Fruit fly (Drosophila melanogaster) whole organism, pupa: ENCODE measurements around the gene CG32365.

Experiments
- CG13204 ChIP-seq: fragments of 200-800 bp; sonication (Bioruptor generic); optimal IDR thresholded peaks from 2 replicates; lab custom pipeline; 2018; ENCODE audit warnings: missing biosample characterization, mild to moderate bottlenecking, missing genetic modification characterization, moderate library complexity
- CG32121 ChIP-seq: fragments of 200-800 bp; sonication (Bioruptor generic); IDR thresholded peaks from 2 replicates; pipeline ENCODE4 v1.3.6; 2022; ENCODE audit warnings: missing biosample characterization, missing genetic modification characterization
- CG34367 ChIP-seq: fragments of 200-800 bp; sonication (Bioruptor generic); optimal IDR thresholded peaks from 2 replicates; lab custom pipeline; 2018; ENCODE audit warnings: missing biosample characterization, mild to moderate bottlenecking, missing genetic modification characterization
- CG4496 ChIP-seq: fragments of 200-800 bp; sonication (Bioruptor generic); IDR thresholded peaks from 3 replicates; pipeline ENCODE4 v1.3.6; 2022; ENCODE audit warnings: missing biosample characterization, missing genetic modification characterization
- CG9948 ChIP-seq: fragments of 200-800 bp; sonication (Bioruptor generic); optimal IDR thresholded peaks from 2 replicates; lab custom pipeline; 2018; ENCODE audit warnings: missing biosample characterization, mild to moderate bottlenecking, missing genetic modification characterization, moderate library complexity
- D1 ChIP-seq: fragments of 200-800 bp; sonication (Bioruptor generic); optimal IDR thresholded peaks from 2 replicates; lab custom pipeline; 2018; ENCODE audit warnings: missing biosample characterization, mild to moderate bottlenecking, missing genetic modification characterization, moderate library complexity
- EcR ChIP-seq: fragments of 200-800 bp; sonication (Bioruptor generic); optimal IDR thresholded peaks from 3 replicates; lab custom pipeline; 2019; ENCODE audit warnings: missing biosample characterization, missing genetic modification characterization, mild to moderate bottlenecking, moderate library complexity, missing genetic modification reagents
- Ets98B ChIP-seq: fragments of 200-800 bp; sonication (Bioruptor generic); IDR thresholded peaks from 2 replicates; pipeline ENCODE4 v1.3.6; 2022; ENCODE audit warnings: missing biosample characterization, missing genetic modification characterization
- Pif1B ChIP-seq: fragments of 200-800 bp; sonication (Bioruptor generic); optimal IDR thresholded peaks from 3 replicates; lab custom pipeline; 2016; ENCODE audit warnings: missing biosample characterization, missing genetic modification characterization
- gl ChIP-seq: fragments of 200-800 bp; sonication (Bioruptor generic); optimal IDR thresholded peaks from 2 replicates; lab custom pipeline; 2018; ENCODE audit warnings: missing biosample characterization, mild to moderate bottlenecking, missing genetic modification characterization

DNA sequence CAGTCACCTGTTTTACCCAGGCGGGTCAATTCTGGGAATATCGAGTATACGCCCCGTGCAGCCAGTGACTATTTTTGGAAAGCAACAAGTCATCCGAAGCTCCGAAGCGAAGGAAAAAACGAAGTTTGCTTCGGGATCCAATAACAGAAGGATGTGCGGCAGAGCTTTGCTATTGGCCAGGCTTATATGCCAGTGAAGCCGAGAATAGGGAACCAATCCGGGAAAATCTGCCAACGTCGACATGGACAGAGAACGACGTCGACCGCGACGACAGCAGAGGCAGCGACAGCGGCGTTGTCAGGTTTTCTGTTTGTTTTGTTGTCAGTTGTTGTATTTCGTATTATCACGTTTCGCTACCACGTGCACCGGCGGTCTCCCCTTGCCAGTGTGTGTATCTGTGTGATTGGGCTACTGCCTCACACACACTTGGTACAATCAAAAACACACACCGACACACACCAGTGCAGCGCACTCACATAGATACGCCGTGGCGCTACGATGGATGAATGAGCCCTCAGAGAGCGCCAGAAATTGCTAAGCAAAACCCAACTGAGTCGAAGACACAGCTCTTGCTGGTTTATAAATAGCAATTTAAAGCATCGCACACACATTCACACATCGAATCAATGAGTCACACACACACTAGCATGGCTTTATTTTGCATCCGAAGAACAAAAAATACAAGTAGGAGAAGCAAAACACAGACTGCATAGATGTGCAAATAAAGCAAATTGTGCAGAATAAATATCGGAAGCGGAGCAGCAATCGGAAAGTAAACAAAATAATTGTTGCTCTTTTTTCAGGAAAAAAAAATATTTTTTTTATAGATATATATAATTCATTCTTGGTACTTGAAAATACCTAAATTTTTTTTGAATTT, 33.7 kb upstream of the CG32365 start:
- TF ChIP-seq Pif1B (no peak), CG34367 (no peak), CG13204 (peak; percentile 5), EcR (GFP tag; lab: Kevin White, UChicago) (peak; percentile 50), CG32121 (GFP tag; lab: Robert Waterston, UW) (no peak), gl (no peak), D1 (peak; percentile 48), CG4496 (GFP tag; lab: Robert Waterston, UW) (no peak), Ets98B (GFP tag; lab: Robert Waterston, UW) (0 out of 2 replicates have a peak, but pooled peaks have one; percentile 7), CG9948 (tag; lab: Kevin White, UChicago) (no peak)
